Fruit fly (Drosophila melanogaster) whole organism, prepupa: Measurements from ENCODE around the gene Mi-2.

ENCODE experiments used
- CG10631 ChIP-seq: fragments of 200-800 bp; sonication (Bioruptor generic); optimal IDR thresholded peaks from 2 replicates; lab custom pipeline; 2016; ENCODE audit warnings: missing biosample characterization, missing genetic modification characterization
- CG11902 ChIP-seq: fragments of 200-800 bp; sonication (Bioruptor generic); optimal IDR thresholded peaks from 3 replicates; lab custom pipeline; 2016; ENCODE audit warnings: missing biosample characterization, missing genetic modification characterization
- CG16779 ChIP-seq: fragments of 200-800 bp; sonication (Bioruptor generic); optimal IDR thresholded peaks from 3 replicates; lab custom pipeline; 2017; ENCODE audit warnings: missing biosample characterization, mild to moderate bottlenecking, missing genetic modification characterization
- CG31627 ChIP-seq: fragments of 200-800 bp; sonication (Bioruptor generic); optimal IDR thresholded peaks from 3 replicates; lab custom pipeline; 2016; ENCODE audit warnings: missing biosample characterization, missing genetic modification characterization
- CG32006 ChIP-seq: fragments of 200-800 bp; sonication (Bioruptor generic); optimal IDR thresholded peaks from 3 replicates; lab custom pipeline; 2017; ENCODE audit warnings: missing biosample characterization, mild to moderate bottlenecking, missing genetic modification characterization
- CG3919 ChIP-seq: fragments of 200-800 bp; sonication (Bioruptor generic); optimal IDR thresholded peaks from 3 replicates; lab custom pipeline; 2016; ENCODE audit warnings: missing biosample characterization, missing genetic modification characterization
- CG8319 ChIP-seq: fragments of 200-800 bp; sonication (Bioruptor generic); optimal IDR thresholded peaks from 3 replicates; lab custom pipeline; 2016; ENCODE audit warnings: missing biosample characterization, missing genetic modification characterization
- Hr39 ChIP-seq: fragments of 200-800 bp; sonication (Bioruptor generic); optimal IDR thresholded peaks from 2 replicates; lab custom pipeline; 2016; ENCODE audit warnings: missing biosample characterization, missing genetic modification characterization
- eg ChIP-seq: fragments of 200-800 bp; sonication (Bioruptor generic); IDR thresholded peaks from 3 replicates; pipeline ENCODE4 v1.3.6; 2022; ENCODE audit warnings: missing biosample characterization, missing genetic modification characterization
- fkh ChIP-seq: fragments of 200-800 bp; sonication (Bioruptor generic); optimal IDR thresholded peaks from 3 replicates; lab custom pipeline; 2017; ENCODE audit warnings: missing biosample characterization, mild to moderate bottlenecking, missing genetic modification characterization, moderate library complexity

DNA sequence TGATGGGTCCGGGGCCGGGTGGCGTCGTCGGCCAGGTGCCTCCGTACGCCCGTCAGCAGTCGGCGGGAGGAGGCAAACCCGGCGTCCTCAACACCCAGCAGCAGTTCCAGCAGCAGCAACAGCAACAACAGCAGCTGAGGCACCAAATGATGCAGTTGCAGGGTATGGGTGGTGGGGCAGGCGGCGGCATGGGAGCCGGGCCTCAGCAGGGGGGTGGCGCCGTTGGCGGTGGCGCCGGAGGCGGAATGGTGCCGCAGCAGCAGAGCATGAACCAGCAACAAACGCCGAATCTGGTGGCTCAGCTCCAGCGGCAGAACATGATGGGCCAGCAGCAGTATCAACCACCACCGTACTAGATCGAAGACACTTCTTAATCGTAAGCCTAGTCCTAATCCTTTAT, 65.5 kb downstream of the Mi-2 start:
- TF ChIP-seq CG10631, result no peak
- no peak for TF ChIP-seq CG31627
- TF ChIP-seq CG3919 (GFP tag; lab: Kevin White, UChicago), result no peak
- no peak for TF ChIP-seq CG16779 (tag; lab: Kevin White, UChicago)
- no peak for TF ChIP-seq CG8319
- no peak for TF ChIP-seq fkh (GFP tag; lab: Kevin White, UChicago)
- TF ChIP-seq CG32006, result no peak
- no peak for TF ChIP-seq CG11902 (GFP tag; lab: Kevin White, UChicago)
- TF ChIP-seq eg (GFP tag; lab: Robert Waterston, UW), result no peak
- TF ChIP-seq Hr39 (GFP tag; lab: Kevin White, UChicago), result no peak
